Worm (Caenorhabditis elegans) whole organism, L4/young adult: ENCODE data around the gene C16C8.22.

Experiments
- W03F9.2 ChIP-seq: fragments of 150-350 bp; optimal IDR thresholded peaks from 2 replicates; lab custom pipeline; 2014; ENCODE audit warnings: missing biosample characterization, missing genetic modification characterization
- him-1 ChIP-seq: sonication (generic microtip); optimal IDR thresholded peaks from 2 replicates; lab custom pipeline; 2016; ENCODE audit warnings: missing genotype, missing genetic modification reagents, missing genetic modification characterization, missing compliant biosample characterization

- TF ChIP-seq him-1 (no peak), W03F9.2 (tag; lab: Kevin White, UChicago) (no peak)
These were observed 28.6 kb downstream of the C16C8.22 start, which contains the start of the genes F18A12.7 and F18A12.2 for ce11 chrII:3414383-3414910.
